Fruit fly (Drosophila melanogaster): ENCODE measurements around the gene CG42578.

- no peak for TF ChIP-seq CTCF (optimal IDR thresholded peaks at IDR 0.05)
- no peak for TF ChIP-seq CG8478 (optimal IDR thresholded peaks at IDR 0.05)
Measured at dm6 chrX:20423747-20424165, 22.4 kb upstream of the CG42578 start, which contains the start of the genes Pp4-19C and cactin.

Data from S2 (cell line).